Fruit fly (Drosophila melanogaster) whole organism, embryonic: ENCODE data around the gene Ciz1.

ENCODE experiments used
- Adf1 ChIP-seq: fragments of 200-800 bp; sonication (Bioruptor generic); IDR thresholded peaks from 2 replicates; pipeline ENCODE4 v1.3.6; 2022; ENCODE audit warnings: missing biosample characterization, missing genetic modification characterization
- Awh ChIP-seq: fragments of 200-800 bp; sonication (Bioruptor generic); IDR thresholded peaks from 2 replicates; pipeline ENCODE4, ENCODE4 v1.3.6; 2022; ENCODE audit warnings: missing biosample characterization, missing genetic modification characterization
- B-H2 ChIP-seq: fragments of 200-800 bp; sonication (Bioruptor generic); optimal IDR thresholded peaks from 2 replicates; lab custom pipeline; 2018; ENCODE audit warnings: missing biosample characterization, mild to moderate bottlenecking, missing genetic modification characterization
- CG10274 ChIP-seq: fragments of 200-800 bp; sonication (Bioruptor generic); optimal IDR thresholded peaks from 3 replicates; lab custom pipeline; 2017; ENCODE audit warnings: missing biosample characterization, mild to moderate bottlenecking, missing genetic modification characterization
- CG11085 ChIP-seq: fragments of 200-800 bp; sonication (Bioruptor generic); IDR thresholded peaks from 2 replicates; pipeline ENCODE4 v1.3.6; 2022; ENCODE audit warnings: missing biosample characterization, missing genetic modification characterization
- CG13775 ChIP-seq: fragments of 200-800 bp; sonication (Bioruptor generic); optimal IDR thresholded peaks from 3 replicates; lab custom pipeline; 2017; ENCODE audit warnings: missing biosample characterization, mild to moderate bottlenecking, missing genetic modification characterization
- CG18011 ChIP-seq: fragments of 200-800 bp; sonication (Bioruptor generic); optimal IDR thresholded peaks from 2 replicates; lab custom pipeline; 2017; ENCODE audit warnings: missing biosample characterization, missing genetic modification characterization, mild to moderate bottlenecking, moderate library complexity, missing genotype
- CG2120 ChIP-seq: fragments of 200-800 bp; sonication (Bioruptor generic); optimal IDR thresholded peaks from 3 replicates; lab custom pipeline; 2016; ENCODE audit warnings: missing biosample characterization, missing genetic modification characterization
- CG30403 ChIP-seq: fragments of 200-800 bp; sonication (Bioruptor generic); optimal IDR thresholded peaks from 3 replicates; lab custom pipeline; 2016; ENCODE audit warnings: missing biosample characterization, missing genetic modification characterization
- CG30431 ChIP-seq: fragments of 200-800 bp; sonication (Bioruptor generic); optimal IDR thresholded peaks from 2 replicates; lab custom pipeline; 2017; ENCODE audit warnings: missing biosample characterization, missing genetic modification characterization
- CG32772 ChIP-seq: fragments of 200-800 bp; sonication (Bioruptor generic); IDR thresholded peaks from 2 replicates; pipeline ENCODE4 v1.3.6; 2022; ENCODE audit warnings: missing biosample characterization, missing genetic modification characterization
- CG3281 ChIP-seq: fragments of 200-800 bp; sonication (Bioruptor generic); optimal IDR thresholded peaks from 3 replicates; lab custom pipeline; 2017; ENCODE audit warnings: missing biosample characterization, mild to moderate bottlenecking, missing genetic modification characterization
- CG43689 ChIP-seq: fragments of 200-800 bp; sonication (Bioruptor generic); IDR thresholded peaks from 2 replicates; pipeline ENCODE4 v1.3.6; 2022; ENCODE audit warnings: missing biosample characterization, missing genetic modification characterization
- CG4617 ChIP-seq: fragments of 200-800 bp; sonication (Bioruptor generic); optimal IDR thresholded peaks from 3 replicates; lab custom pipeline; 2016; ENCODE audit warnings: missing biosample characterization, missing genetic modification characterization, borderline replicate concordance
- CG7963 ChIP-seq: fragments of 200-800 bp; sonication (Bioruptor generic); IDR thresholded peaks from 3 replicates; pipeline ENCODE4 v1.3.6; 2022; ENCODE audit warnings: missing biosample characterization, missing genetic modification characterization; ENCODE audit not compliant: partially characterized antibody
- CG8944 ChIP-seq: fragments of 200-800 bp; sonication (Bioruptor generic); optimal IDR thresholded peaks from 3 replicates; lab custom pipeline; 2016; ENCODE audit warnings: missing biosample characterization, missing genetic modification characterization
- CG9215 ChIP-seq: fragments of 200-800 bp; sonication (Bioruptor generic); IDR thresholded peaks from 2 replicates; pipeline ENCODE4 v1.3.6; 2022; ENCODE audit warnings: missing biosample characterization, missing genetic modification characterization
- CG9727 ChIP-seq: fragments of 200-800 bp; sonication (Bioruptor generic); optimal IDR thresholded peaks from 3 replicates; lab custom pipeline; 2017; ENCODE audit warnings: missing biosample characterization, mild to moderate bottlenecking, missing genetic modification characterization
- CkIIα-i1 ChIP-seq: fragments of 200-800 bp; sonication (Bioruptor generic); IDR thresholded peaks from 2 replicates; pipeline ENCODE4 v1.3.6; 2022; ENCODE audit warnings: missing biosample characterization, missing genetic modification characterization
- Dbx ChIP-seq: fragments of 200-800 bp; sonication (Bioruptor generic); IDR thresholded peaks from 3 replicates; pipeline ENCODE4 v1.3.6; 2022; ENCODE audit warnings: missing biosample characterization, missing genetic modification characterization
- Eip74EF ChIP-seq, 2 experiments: fragments of 200-800 bp in 1 of 2; fragments of >200 bp in 1 of 2; sonication (Bioruptor generic) in 1 of 2; optimal IDR thresholded peaks; 2 replicates each; lab custom pipeline; 2017 to 2019; ENCODE audit warnings: missing biosample characterization in 2 of 2, missing genetic modification characterization in 2 of 2, mild to moderate bottlenecking in 1 of 2, moderate library complexity in 1 of 2
- HmgZ ChIP-seq: fragments of 200-800 bp; sonication (Bioruptor generic); optimal IDR thresholded peaks from 2 replicates; lab custom pipeline; 2018; ENCODE audit warnings: missing biosample characterization, mild to moderate bottlenecking, missing genetic modification characterization
- Hsf ChIP-seq: fragments of 200-800 bp; sonication (Bioruptor generic); optimal IDR thresholded peaks from 3 replicates; lab custom pipeline; 2016; ENCODE audit warnings: missing biosample characterization, missing genetic modification characterization
- Kr ChIP-seq: fragments of 200-800 bp; sonication (Bioruptor generic); optimal IDR thresholded peaks from 2 replicates; lab custom pipeline; 2017; ENCODE audit warnings: missing biosample characterization, mild to moderate bottlenecking, missing genetic modification characterization
- Med ChIP-seq: fragments of 200-800 bp; sonication (Bioruptor generic); peaks from one replicate; lab custom pipeline; 2016; ENCODE audit warnings: missing biosample characterization, missing genetic modification characterization, mild to moderate bottlenecking, inconsistent platforms, moderate library complexity
- Poxn ChIP-seq: fragments of 200-800 bp; sonication (Bioruptor generic); IDR thresholded peaks from 2 replicates; pipeline ENCODE4 v1.3.6; 2022; ENCODE audit warnings: missing biosample characterization, missing genetic modification characterization
- Rfx ChIP-seq: fragments of 200-800 bp; sonication (Bioruptor generic); IDR thresholded peaks from 2 replicates; pipeline ENCODE4 v1.3.6; 2022; ENCODE audit warnings: missing biosample characterization, missing genetic modification characterization
- Tbp ChIP-seq: fragments of >200 bp; optimal IDR thresholded peaks from 2 replicates; lab custom pipeline; 2018; ENCODE audit warnings: missing biosample characterization, missing genetic modification characterization
- ara ChIP-seq: fragments of 200-800 bp; sonication (Bioruptor generic); IDR thresholded peaks from 2 replicates; pipeline ENCODE4 v1.3.6; 2022; ENCODE audit warnings: missing biosample characterization, missing genetic modification characterization
- caup ChIP-seq: fragments of 200-800 bp; sonication (Bioruptor generic); optimal IDR thresholded peaks from 3 replicates; lab custom pipeline; 2017; ENCODE audit warnings: missing biosample characterization, mild to moderate bottlenecking, missing genetic modification characterization, moderate library complexity; ENCODE audit not compliant: severe bottlenecking
- cg ChIP-seq: fragments of 200-800 bp; sonication (Bioruptor generic); optimal IDR thresholded peaks from 3 replicates; lab custom pipeline; 2019; ENCODE audit warnings: missing biosample characterization, mild to moderate bottlenecking, missing genetic modification characterization, moderate library complexity
- chinmo ChIP-seq: fragments of 200-800 bp; sonication (Bioruptor generic); IDR thresholded peaks from 4 replicates; pipeline ENCODE4 v1.3.6; 2022; ENCODE audit warnings: missing biosample characterization, missing genetic modification characterization; ENCODE audit not compliant: partially characterized antibody
- disco-r ChIP-seq: fragments of 200-800 bp; sonication (Bioruptor generic); optimal IDR thresholded peaks from 2 replicates; lab custom pipeline; 2016; ENCODE audit warnings: missing biosample characterization, missing genetic modification characterization
- exex ChIP-seq: fragments of 200-800 bp; sonication (Bioruptor generic); optimal IDR thresholded peaks from 4 replicates; lab custom pipeline; 2018; ENCODE audit warnings: missing biosample characterization, mild to moderate bottlenecking, missing genetic modification characterization, moderate library complexity
- ftz-f1 ChIP-seq: fragments of 200-800 bp; sonication (Bioruptor generic); optimal IDR thresholded peaks from 2 replicates; lab custom pipeline; 2016; ENCODE audit warnings: missing biosample characterization, missing genetic modification characterization
- fu2 ChIP-seq: fragments of 200-800 bp; sonication (Bioruptor generic); optimal IDR thresholded peaks from 2 replicates; lab custom pipeline; 2016; ENCODE audit warnings: missing biosample characterization, missing genetic modification characterization
- gcm2 ChIP-seq: fragments of 200-800 bp; sonication (Bioruptor generic); optimal IDR thresholded peaks from 2 replicates; lab custom pipeline; 2016; ENCODE audit warnings: missing biosample characterization, missing genetic modification characterization
- hkb ChIP-seq, 2 experiments: fragments of 200-800 bp in 1 of 2; fragments of >200 bp in 1 of 2; sonication (Bioruptor generic) in 1 of 2; IDR thresholded peaks in 1 of 2; optimal IDR thresholded peaks in 1 of 2; 2 replicates each; pipeline versions ENCODE4 v1.3.6 to Lab custom; 2017 to 2022; ENCODE audit warnings: missing biosample characterization in 1 of 2, missing genetic modification characterization in 1 of 2
- mam ChIP-seq: fragments of 200-800 bp; sonication (Bioruptor generic); optimal IDR thresholded peaks from 3 replicates; lab custom pipeline; 2016; ENCODE audit warnings: missing biosample characterization, missing genetic modification characterization
- pan ChIP-seq, 4 experiments: fragments of >200 bp in 3 of 4; fragments of 200-800 bp in 1 of 4; sonication (Bioruptor generic) in 1 of 4; optimal IDR thresholded peaks in 3 of 4; IDR thresholded peaks in 1 of 4; 2 replicates each; pipeline versions ENCODE4 v1.3.6 to Lab custom; 2017 to 2022; ENCODE audit warnings: missing biosample characterization in 2 of 4, missing genetic modification characterization in 2 of 4, mixed read lengths in 1 of 4
- ro ChIP-seq: fragments of 200-800 bp; sonication (Bioruptor generic); IDR thresholded peaks from 2 replicates; pipeline ENCODE4 v1.3.6; 2022; ENCODE audit warnings: missing biosample characterization, missing genetic modification characterization
- run ChIP-seq: fragments of 200-800 bp; sonication (Bioruptor generic); optimal IDR thresholded peaks from 3 replicates; lab custom pipeline; 2018; ENCODE audit warnings: missing biosample characterization, mild to moderate bottlenecking, missing genetic modification characterization
- sd ChIP-seq: fragments of 200-800 bp; sonication (Bioruptor generic); optimal IDR thresholded peaks from 3 replicates; lab custom pipeline; 2018; ENCODE audit warnings: missing biosample characterization, mild to moderate bottlenecking, missing genetic modification characterization, moderate library complexity
- sens-2 ChIP-seq: fragments of 200-800 bp; sonication (Bioruptor generic); IDR thresholded peaks from 2 replicates; pipeline ENCODE4 v1.3.6; 2022; ENCODE audit warnings: missing biosample characterization, missing genetic modification characterization
- sob ChIP-seq: fragments of 200-800 bp; sonication (Bioruptor generic); IDR thresholded peaks from 2 replicates; pipeline ENCODE4 v1.3.6; 2022; ENCODE audit warnings: missing biosample characterization, missing genetic modification characterization
- sqz ChIP-seq: fragments of 200-800 bp; sonication (Bioruptor generic); optimal IDR thresholded peaks from 3 replicates; lab custom pipeline; 2018; ENCODE audit warnings: missing biosample characterization, mild to moderate bottlenecking, missing genetic modification characterization
- sug ChIP-seq: fragments of 200-800 bp; optimal IDR thresholded peaks from 2 replicates; lab custom pipeline; 2019; ENCODE audit warnings: missing biosample characterization, mild to moderate bottlenecking, missing genetic modification characterization, moderate library complexity
- tap ChIP-seq: fragments of 200-800 bp; optimal IDR thresholded peaks from 3 replicates; lab custom pipeline; 2019; ENCODE audit warnings: missing biosample characterization, mild to moderate bottlenecking, missing genetic modification characterization, moderate library complexity
- vfl ChIP-seq: fragments of 200-800 bp; sonication (Bioruptor generic); optimal IDR thresholded peaks from 2 replicates; lab custom pipeline; 2016; ENCODE audit warnings: missing biosample characterization, missing genetic modification characterization

Ciz1 gene

dm6 chr3L:9845980-9846538 is 18.4 kb upstream of the Ciz1 start (continued):
- TF ChIP-seq Hsf, result no peak
- no peak for TF ChIP-seq sd (tag; lab: Kevin White, UChicago)
- TF ChIP-seq mam (GFP tag; lab: Kevin White, UChicago), result no peak
- peak; percentile 93 for TF ChIP-seq sug
- TF ChIP-seq ara (GFP tag; lab: Robert Waterston, UW), result no peak
- no peak for TF ChIP-seq Poxn
- 0 out of 3 replicates have a peak, but pooled peaks have one; percentile 19 for TF ChIP-seq Dbx (GFP tag; lab: Robert Waterston, UW)
- TF ChIP-seq Kr (GFP tag; lab: Kevin White, UChicago), result no peak
- no peak for TF ChIP-seq CG30403 (GFP tag; lab: Kevin White, UChicago)
- no peak for TF ChIP-seq CG4617
- no peak for TF ChIP-seq sens-2 (GFP tag; lab: Robert Waterston, UW)
- peak in 1 of 2 experiments; percentile 10 for TF ChIP-seq Eip74EF (GFP tag; optimal IDR thresholded peaks at IDR 0.05; lab: Kevin White, UChicago)
- no peak for TF ChIP-seq Tbp (GFP tag; lab: Kevin White, UChicago)
- TF ChIP-seq chinmo (GFP tag; lab: Robert Waterston, UW), result 0 out of 4 replicates have a peak, but pooled peaks have one; percentile 33
- TF ChIP-seq fu2 (GFP tag; lab: Kevin White, UChicago), result no peak
- no peak for TF ChIP-seq CG7963
- peak; percentile 58 for TF ChIP-seq cg (GFP tag; lab: Kevin White, UChicago)
- peak; percentile 59 for TF ChIP-seq Med (GFP tag; lab: Kevin White, UChicago)
- no peak for TF ChIP-seq ro (GFP tag; lab: Robert Waterston, UW)
- TF ChIP-seq CG11085 (GFP tag; lab: Robert Waterston, UW), result 0 out of 2 replicates have a peak, but pooled peaks have one; percentile 33
- no peak for TF ChIP-seq CG30431 (GFP tag; lab: Kevin White, UChicago)
- no peak for TF ChIP-seq CG9727 (GFP tag; lab: Kevin White, UChicago)
- TF ChIP-seq CkIIα-i1, result no peak
- no peak for TF ChIP-seq hkb (optimal IDR thresholded peaks at IDR 0.05; lab: Kevin White, UChicago)
- no peak for TF ChIP-seq hkb (GFP tag; IDR thresholded peaks at IDR 0.05; lab: Robert Waterston, UW)
- no peak for TF ChIP-seq gcm2 (GFP tag; lab: Kevin White, UChicago)
- no peak for TF ChIP-seq B-H2
- peak; percentile 81 for TF ChIP-seq ftz-f1 (GFP tag; lab: Kevin White, UChicago)
- no peak for TF ChIP-seq sqz (GFP tag; lab: Kevin White, UChicago)
- no peak for TF ChIP-seq CG10274
- no peak for TF ChIP-seq CG43689
- peak; percentile 9 for TF ChIP-seq HmgZ
- no peak for TF ChIP-seq CG18011
- no peak; the same call in 1 of the 2 replicates for TF ChIP-seq Adf1 (GFP tag; lab: Robert Waterston, UW)
- TF ChIP-seq, all 482 proteins: peak for 16

DNA sequence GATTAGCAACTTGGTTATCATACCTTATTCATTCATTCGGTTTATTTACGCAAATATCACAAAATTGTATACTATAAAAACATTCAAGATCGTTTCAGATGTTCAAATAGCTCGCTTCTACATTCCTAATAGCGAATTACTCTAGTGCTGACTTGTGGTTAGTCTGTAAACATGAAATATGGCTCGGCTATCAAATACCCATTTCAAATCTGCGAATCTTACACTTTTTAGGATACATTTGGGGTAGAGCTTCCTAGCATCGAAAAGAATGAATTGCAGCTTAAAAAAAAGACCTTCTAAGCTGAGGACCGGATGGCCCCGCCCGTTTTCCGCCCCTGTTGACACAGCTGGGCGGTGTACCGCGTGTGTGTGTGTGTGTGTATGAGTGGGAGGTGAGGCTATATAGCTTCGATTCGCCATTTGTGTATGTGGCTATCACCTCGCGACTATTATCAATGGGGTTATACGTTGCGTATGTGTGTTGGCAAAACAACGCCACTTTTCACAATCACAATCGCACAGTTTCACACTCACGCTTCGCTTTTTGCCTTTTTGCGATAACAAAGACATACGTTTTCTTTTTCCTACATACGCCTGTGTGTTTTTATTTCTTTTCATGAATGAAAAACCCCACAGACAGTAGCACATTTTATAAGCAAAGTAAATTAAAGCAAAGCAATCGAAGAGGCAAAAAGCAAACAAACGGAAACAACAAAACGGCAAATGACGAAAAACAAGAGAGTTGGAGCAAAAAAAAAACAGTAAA is 17.7 kb upstream of the Ciz1 start:
- TF ChIP-seq tap (tag; lab: Kevin White, UChicago) (no peak), Rfx (GFP tag; lab: Robert Waterston, UW) (peak; percentile 23; the same call in 1 of the 2 replicates), disco-r (no peak), CG13775 (GFP tag; lab: Kevin White, UChicago) (no peak), CG9215 (GFP tag; lab: Robert Waterston, UW) (no peak), pan (optimal IDR thresholded peaks at IDR 0.05; lab: Kevin White, UChicago) (no peak), pan (GFP tag; optimal IDR thresholded peaks at IDR 0.05 in 1 of 2, IDR thresholded peaks at IDR 0.05 in 1 of 2) (no peak), Awh (no peak), CG8944 (GFP tag; lab: Kevin White, UChicago) (no peak), CG32772 (GFP tag; lab: Robert Waterston, UW) (no peak), caup (GFP tag; lab: Kevin White, UChicago) (no peak), run (tag; lab: Kevin White, UChicago) (no peak), exex (tag; lab: Kevin White, UChicago) (peak; percentile 23), CG3281 (GFP tag; lab: Kevin White, UChicago) (peak; percentile 51), vfl (GFP tag; lab: Kevin White, UChicago) (no peak), CG2120 (GFP tag; lab: Kevin White, UChicago) (no peak), sob (GFP tag; lab: Robert Waterston, UW) (0 out of 2 replicates have a peak, but pooled peaks have one; percentile 14), chinmo (GFP tag; lab: Robert Waterston, UW) (0 out of 4 replicates have a peak, but pooled peaks have one; percentile 43), Dbx (GFP tag; lab: Robert Waterston, UW) (peak; percentile 37; the same call in 1 of the 3 replicates)
